Fruit fly (Drosophila melanogaster) Kc167 (cell line): ENCODE data around the gene CG4210.

ENCODE experiments used
- insv ChIP-seq: fragments of >200 bp; optimal IDR thresholded peaks from 3 replicates; lab custom pipeline; 2018; ENCODE audit warnings: missing external identifiers
- psq ChIP-seq: fragments of >200 bp; optimal IDR thresholded peaks from 2 replicates; lab custom pipeline; 2017; ENCODE audit warnings: missing external identifiers

- TF ChIP-seq psq (lab: Kevin White, UChicago) (no peak), insv (lab: Kevin White, UChicago) (no peak)
Measured at dm6 chr3R:15243046-15243356, 29.2 kb downstream of the CG4210 start.
